3 fruit fly cellular contexts compared by ENCODE assay signal in genomic region chrX:4089012-4089649, dm6.
TF ChIP-seq lines count a peak whose summit lies in the region.

No protein-coding gene starts in this region.

- no peak for TF ChIP-seq CTCF in whole organism, embryonic (GFP tag; optimal IDR thresholded peaks at IDR 0.05; lab: Kevin White, UChicago)

TF ChIP-seq in whole organism, embryonic, 481 proteins besides CTCF, POLR2A, EP300 and RAD21:
- TF ChIP-seq ewg (GFP tag; optimal IDR thresholded peaks at IDR 0.05; lab: Kevin White, UChicago) (peak; percentile 25), Deaf1 (tag; optimal IDR thresholded peaks at IDR 0.05; lab: Kevin White, UChicago) (peak; percentile 81), Nf-YB (GFP tag; optimal IDR thresholded peaks at IDR 0.05; lab: Kevin White, UChicago) (peak; percentile 87), Nf-YC (tag; optimal IDR thresholded peaks at IDR 0.05; lab: Kevin White, UChicago) (peak; percentile 90), CG32772 (GFP tag; IDR thresholded peaks at IDR 0.05; lab: Robert Waterston, UW) (peak; percentile 37; the same call in 1 of the 2 replicates), scrt (GFP tag; optimal IDR thresholded peaks at IDR 0.05; lab: Kevin White, UChicago) (no peak), zfh1 (GFP tag; IDR thresholded peaks at IDR 0.05; lab: Robert Waterston, UW) (no peak), Adf1 (GFP tag; IDR thresholded peaks at IDR 0.05; lab: Robert Waterston, UW) (peak; percentile 88)

TF ChIP-seq in whole organism, prepupa, 60 proteins besides CTCF, POLR2A, EP300 and RAD21:
- 0 out of 3 replicates have a peak, but pooled peaks have one; percentile 29 for TF ChIP-seq eg (GFP tag; IDR thresholded peaks at IDR 0.05; lab: Robert Waterston, UW)
- no peak for TF ChIP-seq pdm3 (GFP tag; optimal IDR thresholded peaks at IDR 0.05; lab: Kevin White, UChicago)
- TF ChIP-seq Eip75B (GFP tag; optimal IDR thresholded peaks at IDR 0.05; lab: Kevin White, UChicago) = no peak
- TF ChIP-seq Gug (GFP tag; IDR thresholded peaks at IDR 0.05; lab: Robert Waterston, UW) = no peak
- TF ChIP-seq CG11294 (GFP tag; IDR thresholded peaks at IDR 0.05; lab: Robert Waterston, UW) = no peak
- no peak for TF ChIP-seq Hr38 (GFP tag; optimal IDR thresholded peaks at IDR 0.05; lab: Kevin White, UChicago)
- TF ChIP-seq CG34406 (GFP tag; optimal IDR thresholded peaks at IDR 0.05; lab: Kevin White, UChicago) = no peak
- TF ChIP-seq acj6 (GFP tag; optimal IDR thresholded peaks at IDR 0.05; lab: Kevin White, UChicago) = no peak
- TF ChIP-seq fd59A (GFP tag; optimal IDR thresholded peaks at IDR 0.05; lab: Kevin White, UChicago) = no peak
- TF ChIP-seq ss (GFP tag; optimal IDR thresholded peaks at IDR 0.05; lab: Kevin White, UChicago) = peak in 1 of 2 experiments; percentile 41
- peak; percentile 62 for TF ChIP-seq svp (GFP tag; lab: Kevin White, UChicago)
- no peak for TF ChIP-seq CG9139 (GFP tag; optimal IDR thresholded peaks at IDR 0.05; lab: Kevin White, UChicago)
- TF ChIP-seq achi (GFP tag; optimal IDR thresholded peaks at IDR 0.05; lab: Kevin White, UChicago) = no peak
- no peak for TF ChIP-seq Sox15 (GFP tag; optimal IDR thresholded peaks at IDR 0.05; lab: Kevin White, UChicago)
- no peak for TF ChIP-seq CG6792 (GFP tag; optimal IDR thresholded peaks at IDR 0.05; lab: Kevin White, UChicago)
- no peak for TF ChIP-seq cyc (GFP tag; optimal IDR thresholded peaks at IDR 0.05; lab: Kevin White, UChicago)
- TF ChIP-seq CG7368 (GFP tag; optimal IDR thresholded peaks at IDR 0.05; lab: Kevin White, UChicago) = no peak
- no peak for TF ChIP-seq CG10669 (GFP tag; optimal IDR thresholded peaks at IDR 0.05; lab: Kevin White, UChicago)
- no peak for TF ChIP-seq esn (GFP tag; optimal IDR thresholded peaks at IDR 0.05; lab: Kevin White, UChicago)
- no peak for TF ChIP-seq CG6163 (GFP tag; IDR thresholded peaks at IDR 0.05; lab: Robert Waterston, UW)

TF ChIP-seq in whole organism, pupa, 21 proteins besides CTCF, POLR2A, EP300 and RAD21:
- TF ChIP-seq CG8301 (tag; optimal IDR thresholded peaks at IDR 0.05; lab: Kevin White, UChicago) (no peak), CG12605 (GFP tag; IDR thresholded peaks at IDR 0.05; lab: Robert Waterston, UW) (0 out of 2 replicates have a peak, but pooled peaks have one; percentile 24), Pif1A (GFP tag; optimal IDR thresholded peaks at IDR 0.05; lab: Kevin White, UChicago) (peak; percentile 1)
